ENCODE assay signal across 2 fruit fly cellular contexts in genomic region chr3R:5689626-5690025, dm6.
TF ChIP-seq lines count a peak whose summit lies in the region.

No protein-coding gene starts in this region.

- TF ChIP-seq CTCF in whole organism, embryonic (GFP tag; optimal IDR thresholded peaks at IDR 0.05; lab: Kevin White, UChicago): no peak

TF ChIP-seq in whole organism, embryonic, 481 proteins besides CTCF, POLR2A, EP300 and RAD21:
- no peak for TF ChIP-seq CG14710 (tag; optimal IDR thresholded peaks at IDR 0.05; lab: Kevin White, UChicago)
- peak; percentile 82 for TF ChIP-seq abd-A (tag; optimal IDR thresholded peaks at IDR 0.05; lab: Kevin White, UChicago)
- TF ChIP-seq oc (tag; optimal IDR thresholded peaks at IDR 0.05; lab: Kevin White, UChicago): peak; percentile 67
- 0 out of 3 replicates have a peak, but pooled peaks have one; percentile 13 for TF ChIP-seq CG14860 (GFP tag; IDR thresholded peaks at IDR 0.05; lab: Robert Waterston, UW; ENCODE audit: partially characterized antibody)
- TF ChIP-seq sens (GFP tag; lab: Kevin White, UChicago): peak; percentile 11
- TF ChIP-seq vvl (GFP tag; IDR thresholded peaks at IDR 0.05; lab: Robert Waterston, UW): peak; percentile 57
- no peak for TF ChIP-seq CrebB (tag; optimal IDR thresholded peaks at IDR 0.05; lab: Kevin White, UChicago)
- no peak for TF ChIP-seq yki (optimal IDR thresholded peaks at IDR 0.05; lab: Kevin White, UChicago)
- TF ChIP-seq CG11723 (GFP tag; optimal IDR thresholded peaks at IDR 0.05; lab: Kevin White, UChicago): no peak
- TF ChIP-seq crol (GFP tag; IDR thresholded peaks at IDR 0.05; lab: Robert Waterston, UW): 0 out of 2 replicates have a peak, but pooled peaks have one; percentile 20

TF ChIP-seq in whole organism, wandering third instar larva, 38 proteins besides CTCF, POLR2A, EP300 and RAD21:
- TF ChIP-seq pan (optimal IDR thresholded peaks at IDR 0.05; lab: Kevin White, UChicago): no peak
- TF ChIP-seq Vsx2 (GFP tag; optimal IDR thresholded peaks at IDR 0.05; lab: Kevin White, UChicago; ENCODE audit: partially characterized antibody): no peak
- TF ChIP-seq OdsH (GFP tag; optimal IDR thresholded peaks at IDR 0.05; lab: Kevin White, UChicago): no peak
- TF ChIP-seq Dif (GFP tag; optimal IDR thresholded peaks at IDR 0.05; lab: Kevin White, UChicago; ENCODE audit: partially characterized antibody): no peak
- peak; percentile 61 for TF ChIP-seq Dfd (GFP tag; optimal IDR thresholded peaks at IDR 0.05; lab: Kevin White, UChicago)
- no peak for TF ChIP-seq N (GFP tag; optimal IDR thresholded peaks at IDR 0.05; lab: Kevin White, UChicago)

Comparison
In these comparisons a context has a peak if more than half of its experiments do, and no peak if none do; other contexts are left out.
1. Of the 10 proteins assayed by ChIP-seq in both whole organism, embryonic and whole organism, wandering third instar larva: peak only in whole organism, embryonic: none; only in whole organism, wandering third instar larva: Dfd; in both: none; in neither: 9.